Fruit fly (Drosophila melanogaster): ENCODE data around the gene CG7299.

Gene CG7299

DNA sequence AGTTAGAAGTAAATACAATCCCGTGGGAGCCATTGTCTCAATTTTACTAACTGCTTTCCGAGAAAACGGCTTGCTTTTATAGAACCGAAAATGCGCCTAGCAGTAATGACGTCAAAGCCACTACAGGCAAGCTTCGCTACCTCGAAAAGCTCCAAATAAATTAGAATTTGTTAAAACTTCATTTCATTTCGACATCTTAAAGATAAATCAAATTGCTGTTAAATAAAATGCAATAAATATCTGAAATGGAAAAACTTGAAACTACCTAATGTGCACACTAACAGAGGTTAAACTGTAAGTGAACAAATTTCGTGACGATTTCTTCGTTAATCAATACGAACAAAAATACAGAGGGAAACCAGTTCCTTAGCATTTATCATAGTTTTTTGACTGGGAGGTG is 13.8 kb upstream of the CG7299 start, which contains the start of gene CG7300 (continued):
- peak; percentile 48 for TF ChIP-seq CG1603 (tag; optimal IDR thresholded peaks at IDR 0.05)
- TF ChIP-seq CG17612 (GFP tag; IDR thresholded peaks at IDR 0.05), result 0 out of 2 replicates have a peak, but pooled peaks have one; percentile 25
- no peak for TF ChIP-seq ash1 (GFP tag; optimal IDR thresholded peaks at IDR 0.05)
- no peak for TF ChIP-seq dimm (GFP tag; IDR thresholded peaks at IDR 0.05)
- TF ChIP-seq Gug (GFP tag; IDR thresholded peaks at IDR 0.05), result peak; percentile 44; the same call in 2 of the 4 replicates
- peak; percentile 51 for TF ChIP-seq CG31441 (GFP tag; IDR thresholded peaks at IDR 0.05)
- peak; percentile 58 for TF ChIP-seq CG12391 (tag; optimal IDR thresholded peaks at IDR 0.05)
- TF ChIP-seq Bgb (GFP tag; IDR thresholded peaks at IDR 0.05; ENCODE audit: partially characterized antibody), result no peak
- no peak for TF ChIP-seq CG7271 (tag; optimal IDR thresholded peaks at IDR 0.05)
- TF ChIP-seq scrt (GFP tag; optimal IDR thresholded peaks at IDR 0.05), result peak; percentile 26
- TF ChIP-seq unpg (GFP tag; optimal IDR thresholded peaks at IDR 0.05), result peak; percentile 65
- TF ChIP-seq zfh2 (GFP tag; optimal IDR thresholded peaks at IDR 0.05), result no peak
- TF ChIP-seq CG33557 (GFP tag; optimal IDR thresholded peaks at IDR 0.05), result no peak
- no peak for TF ChIP-seq pan (optimal IDR thresholded peaks at IDR 0.05)
- peak in 1 of 2 experiments; percentile 72 for TF ChIP-seq pan (GFP tag; optimal IDR thresholded peaks at IDR 0.05 in 1 of 2, IDR thresholded peaks at IDR 0.05 in 1 of 2)
- no peak for TF ChIP-seq seq (GFP tag; IDR thresholded peaks at IDR 0.05)
- TF ChIP-seq Atf3 (GFP tag; optimal IDR thresholded peaks at IDR 0.05), result peak; percentile 1
- peak; percentile 73 for TF ChIP-seq al (GFP tag; IDR thresholded peaks at IDR 0.05)
- peak; percentile 36 for TF ChIP-seq pho (GFP tag; optimal IDR thresholded peaks at IDR 0.05)
- TF ChIP-seq Dll (GFP tag; IDR thresholded peaks at IDR 0.05; ENCODE audit: partially characterized antibody), result no peak
- peak; percentile 38; the same call in 1 of the 2 replicates for TF ChIP-seq CG11696 (GFP tag; IDR thresholded peaks at IDR 0.05)
- no peak for TF ChIP-seq Vsx1 (GFP tag; optimal IDR thresholded peaks at IDR 0.05)
- no peak for TF ChIP-seq CG11560 (tag; IDR thresholded peaks at IDR 0.05)
- TF ChIP-seq bigmax (GFP tag; optimal IDR thresholded peaks at IDR 0.05), result no peak
- no peak for TF ChIP-seq CG13775 (GFP tag; optimal IDR thresholded peaks at IDR 0.05)
- TF ChIP-seq CG30431 (GFP tag; optimal IDR thresholded peaks at IDR 0.05), result peak; percentile 9
- TF ChIP-seq gfzf (GFP tag; optimal IDR thresholded peaks at IDR 0.05), result no peak
- TF ChIP-seq Awh (GFP tag; IDR thresholded peaks at IDR 0.05), result peak; percentile 59
- TF ChIP-seq disco-r (GFP tag; optimal IDR thresholded peaks at IDR 0.05), result no peak
- peak; percentile 27 for TF ChIP-seq CG10267 (tag; optimal IDR thresholded peaks at IDR 0.05)
- no peak for TF ChIP-seq CG15073 (GFP tag; optimal IDR thresholded peaks at IDR 0.05)
- TF ChIP-seq Camta (GFP tag; optimal IDR thresholded peaks at IDR 0.05), result peak; percentile 9
- TF ChIP-seq z (GFP tag; IDR thresholded peaks at IDR 0.05), result no peak
- no peak for TF ChIP-seq CG18011 (GFP tag; optimal IDR thresholded peaks at IDR 0.05)
- no peak for TF ChIP-seq Dbx (GFP tag; IDR thresholded peaks at IDR 0.05)
- no peak for TF ChIP-seq Lim3 (GFP tag; IDR thresholded peaks at IDR 0.05)
- TF ChIP-seq otp (GFP tag; IDR thresholded peaks at IDR 0.05), result peak; percentile 24; the same call in 1 of the 3 replicates
- TF ChIP-seq NC2α (GFP tag; optimal IDR thresholded peaks at IDR 0.05), result no peak
- no peak for TF ChIP-seq lov (optimal IDR thresholded peaks at IDR 0.05)
- TF ChIP-seq lov (GFP tag; IDR thresholded peaks at IDR 0.05), result no peak
- TF ChIP-seq CG8281 (tag; optimal IDR thresholded peaks at IDR 0.05), result no peak
- TF ChIP-seq stc (GFP tag; IDR thresholded peaks at IDR 0.05), result no peak; the same call in 1 of the 2 replicates
- TF ChIP-seq CG4424 (GFP tag; optimal IDR thresholded peaks at IDR 0.05), result peak; percentile 38
- no peak for TF ChIP-seq crc (GFP tag; optimal IDR thresholded peaks at IDR 0.05)
- peak; percentile 61 for TF ChIP-seq CG9215 (GFP tag; IDR thresholded peaks at IDR 0.05)
- peak; percentile 80 for TF ChIP-seq sens (GFP tag)
- TF ChIP-seq cg (GFP tag; optimal IDR thresholded peaks at IDR 0.05), result no peak
- no peak for TF ChIP-seq CG9876 (GFP tag; optimal IDR thresholded peaks at IDR 0.05)
- peak; percentile 27; the same call in 1 of the 2 replicates for TF ChIP-seq sisA (GFP tag; IDR thresholded peaks at IDR 0.05)
- TF ChIP-seq CG3281 (GFP tag; optimal IDR thresholded peaks at IDR 0.05), result peak; percentile 64
- TF ChIP-seq Hmr (GFP tag; optimal IDR thresholded peaks at IDR 0.05), result peak; percentile 49
- TF ChIP-seq cas (GFP tag; IDR thresholded peaks at IDR 0.05), result no peak

Data from whole organism, embryonic.